Fruit fly (Drosophila melanogaster) whole organism, embryonic: ENCODE results near the gene slow.

Experiments
- Adf1 ChIP-seq: fragments of 200-800 bp; sonication (Bioruptor generic); IDR thresholded peaks from 2 replicates; pipeline ENCODE4 v1.3.6; 2022; ENCODE audit warnings: missing biosample characterization, missing genetic modification characterization
- CG10366 ChIP-seq: fragments of 200-800 bp; sonication (Bioruptor generic); IDR thresholded peaks from 2 replicates; pipeline ENCODE4 v1.3.6; 2022; ENCODE audit warnings: missing biosample characterization, missing genetic modification characterization
- CG10979 ChIP-seq: fragments of 200-800 bp; sonication (Bioruptor generic); optimal IDR thresholded peaks from 2 replicates; lab custom pipeline; 2018; ENCODE audit warnings: missing biosample characterization, mild to moderate bottlenecking, missing genetic modification characterization, moderate library complexity
- CG11456 ChIP-seq: fragments of 200-800 bp; sonication (Bioruptor generic); IDR thresholded peaks from 3 replicates; pipeline ENCODE4 v1.3.6; 2022; ENCODE audit warnings: missing biosample characterization, missing genetic modification characterization
- CG13287 ChIP-seq: fragments of 200-800 bp; sonication (Bioruptor generic); IDR thresholded peaks from 2 replicates; pipeline ENCODE4 v1.3.6; 2022; ENCODE audit warnings: missing biosample characterization, missing genetic modification characterization; ENCODE audit not compliant: partially characterized antibody
- CG13894 ChIP-seq: fragments of 200-800 bp; sonication (Bioruptor generic); optimal IDR thresholded peaks from 3 replicates; lab custom pipeline; 2018; ENCODE audit warnings: missing biosample characterization, mild to moderate bottlenecking, missing genetic modification characterization, moderate library complexity
- CG14441 ChIP-seq: fragments of 200-800 bp; sonication (Bioruptor generic); IDR thresholded peaks from 2 replicates; pipeline ENCODE4 v1.3.6; 2022; ENCODE audit warnings: missing biosample characterization, missing genetic modification characterization
- CG18476 ChIP-seq: fragments of 200-800 bp; sonication (Bioruptor generic); optimal IDR thresholded peaks from 2 replicates; lab custom pipeline; 2016; ENCODE audit warnings: missing biosample characterization, mild to moderate bottlenecking, missing genetic modification characterization
- CG2120 ChIP-seq: fragments of 200-800 bp; sonication (Bioruptor generic); optimal IDR thresholded peaks from 3 replicates; lab custom pipeline; 2016; ENCODE audit warnings: missing biosample characterization, missing genetic modification characterization
- CG2199 ChIP-seq: fragments of 200-800 bp; sonication (Bioruptor generic); IDR thresholded peaks from 3 replicates; pipeline ENCODE4 v1.3.6; 2022; ENCODE audit warnings: missing biosample characterization, missing genetic modification characterization
- CG4360 ChIP-seq: fragments of 200-800 bp; sonication (Bioruptor generic); IDR thresholded peaks from 2 replicates; pipeline ENCODE4 v1.3.6; 2022; ENCODE audit warnings: missing biosample characterization, missing genetic modification characterization
- CG4854 ChIP-seq: fragments of 200-800 bp; sonication (Bioruptor generic); optimal IDR thresholded peaks from 2 replicates; lab custom pipeline; 2016; ENCODE audit warnings: missing biosample characterization, missing genetic modification characterization, inconsistent platforms
- CG6175 ChIP-seq: fragments of 200-800 bp; sonication (Bioruptor generic); IDR thresholded peaks from 3 replicates; pipeline ENCODE4 v1.3.6; 2022; ENCODE audit warnings: missing biosample characterization, missing genetic modification characterization
- CG6689 ChIP-seq: fragments of 200-800 bp; sonication (Bioruptor generic); IDR thresholded peaks from 2 replicates; pipeline ENCODE4 v1.3.6; 2022; ENCODE audit warnings: missing biosample characterization, missing genetic modification characterization
- CG9817 ChIP-seq: fragments of 200-800 bp; sonication (Bioruptor generic); optimal IDR thresholded peaks from 2 replicates; lab custom pipeline; 2018; ENCODE audit warnings: missing biosample characterization, mild to moderate bottlenecking, missing genetic modification characterization, moderate library complexity
- Deaf1 ChIP-seq: fragments of 200-800 bp; optimal IDR thresholded peaks from 3 replicates; lab custom pipeline; 2019; ENCODE audit warnings: missing biosample characterization, mild to moderate bottlenecking, missing genetic modification characterization, moderate library complexity
- ERR ChIP-seq: fragments of 200-800 bp; sonication (Bioruptor generic); optimal IDR thresholded peaks from 2 replicates; lab custom pipeline; 2016; ENCODE audit warnings: missing biosample characterization, missing genetic modification characterization
- Gug ChIP-seq: fragments of 200-800 bp; sonication (Bioruptor generic); IDR thresholded peaks from 4 replicates; pipeline ENCODE4 v1.3.6; 2022; ENCODE audit warnings: missing biosample characterization, missing genetic modification characterization
- HmgZ ChIP-seq: fragments of 200-800 bp; sonication (Bioruptor generic); optimal IDR thresholded peaks from 2 replicates; lab custom pipeline; 2018; ENCODE audit warnings: missing biosample characterization, mild to moderate bottlenecking, missing genetic modification characterization
- Max ChIP-seq: fragments of 200-800 bp; sonication (Bioruptor generic); optimal IDR thresholded peaks from 2 replicates; lab custom pipeline; 2016; ENCODE audit warnings: missing biosample characterization, mild to moderate bottlenecking, missing genetic modification characterization
- Pdp1 ChIP-seq, 2 experiments: fragments of 200-800 bp; sonication (Bioruptor generic); optimal IDR thresholded peaks; 3 replicates each; lab custom pipeline; 2016; ENCODE audit warnings: missing biosample characterization in 2 of 2, missing genetic modification characterization in 2 of 2, mild to moderate bottlenecking in 1 of 2, moderate library complexity in 1 of 2
- TFAM ChIP-seq: fragments of 200-800 bp; sonication (Bioruptor generic); optimal IDR thresholded peaks from 2 replicates; lab custom pipeline; 2017; ENCODE audit warnings: missing biosample characterization, missing genetic modification characterization, inconsistent platforms
- Trl ChIP-seq, 3 experiments: fragments of >200 bp in 2 of 3; fragments of 200-800 bp in 1 of 3; sonication (Bioruptor generic) in 1 of 3; optimal IDR thresholded peaks; 2 replicates in 1 of 3; 3 replicates in 2 of 3; lab custom pipeline; 2016 to 2017; ENCODE audit warnings: missing biosample characterization in 1 of 3, missing genetic modification characterization in 1 of 3
- Xbp1 ChIP-seq: fragments of 200-800 bp; sonication (Bioruptor generic); optimal IDR thresholded peaks from 3 replicates; lab custom pipeline; 2016; ENCODE audit warnings: missing biosample characterization, mild to moderate bottlenecking, missing genetic modification characterization
- al ChIP-seq: fragments of 200-800 bp; sonication (Bioruptor generic); IDR thresholded peaks from 2 replicates; pipeline ENCODE4 v1.3.6; 2022; ENCODE audit warnings: missing biosample characterization, missing genetic modification characterization
- ato ChIP-seq: fragments of 200-800 bp; sonication (Bioruptor generic); IDR thresholded peaks from 2 replicates; pipeline ENCODE4 v1.3.6; 2022; ENCODE audit warnings: missing biosample characterization, missing genetic modification characterization; ENCODE audit not compliant: partially characterized antibody
- chinmo ChIP-seq: fragments of 200-800 bp; sonication (Bioruptor generic); IDR thresholded peaks from 4 replicates; pipeline ENCODE4 v1.3.6; 2022; ENCODE audit warnings: missing biosample characterization, missing genetic modification characterization; ENCODE audit not compliant: partially characterized antibody
- crol ChIP-seq: fragments of 200-800 bp; sonication (Bioruptor generic); IDR thresholded peaks from 2 replicates; pipeline ENCODE4 v1.3.6; 2022; ENCODE audit warnings: missing biosample characterization, missing genetic modification characterization
- crp ChIP-seq, 2 experiments: fragments of 200-800 bp; sonication (Bioruptor generic); optimal IDR thresholded peaks; 2 replicates in 1 of 2; 3 replicates in 1 of 2; lab custom pipeline; 2017; ENCODE audit warnings: missing biosample characterization in 2 of 2, missing genetic modification characterization in 2 of 2, mild to moderate bottlenecking in 1 of 2, moderate library complexity in 1 of 2
- cwo ChIP-seq: fragments of 200-800 bp; sonication (Bioruptor generic); optimal IDR thresholded peaks from 3 replicates; lab custom pipeline; 2017; ENCODE audit warnings: missing biosample characterization, missing genetic modification characterization, mild to moderate bottlenecking, moderate library complexity, missing genetic modification reagents
- fd102C ChIP-seq: fragments of 200-800 bp; sonication (Bioruptor generic); optimal IDR thresholded peaks from 2 replicates; lab custom pipeline; 2018; ENCODE audit warnings: missing biosample characterization, mild to moderate bottlenecking, missing genetic modification characterization, moderate library complexity
- fd3F ChIP-seq: fragments of 200-800 bp; sonication (Bioruptor generic); optimal IDR thresholded peaks from 2 replicates; lab custom pipeline; 2018; ENCODE audit warnings: missing biosample characterization, mild to moderate bottlenecking, missing genetic modification characterization, moderate library complexity
- ftz-f1 ChIP-seq: fragments of 200-800 bp; sonication (Bioruptor generic); optimal IDR thresholded peaks from 2 replicates; lab custom pipeline; 2016; ENCODE audit warnings: missing biosample characterization, missing genetic modification characterization
- grau ChIP-seq: fragments of 200-800 bp; optimal IDR thresholded peaks from 3 replicates; lab custom pipeline; 2019; ENCODE audit warnings: missing biosample characterization, mild to moderate bottlenecking, missing genetic modification characterization, moderate library complexity
- gro ChIP-seq: fragments of 200-800 bp; sonication (Bioruptor generic); optimal IDR thresholded peaks from 2 replicates; lab custom pipeline; 2016; ENCODE audit warnings: missing biosample characterization, missing genetic modification characterization
- hbn ChIP-seq: fragments of 200-800 bp; sonication (Bioruptor generic); IDR thresholded peaks from 2 replicates; pipeline ENCODE4 v1.3.6; 2022; ENCODE audit warnings: missing biosample characterization, missing genetic modification characterization; ENCODE audit not compliant: partially characterized antibody
- otp ChIP-seq: fragments of 200-800 bp; sonication (Bioruptor generic); IDR thresholded peaks from 3 replicates; pipeline ENCODE4, ENCODE4 v1.3.6; 2022; ENCODE audit warnings: missing biosample characterization, missing genetic modification characterization
- rib ChIP-seq: fragments of 200-800 bp; sonication (Bioruptor generic); IDR thresholded peaks from 2 replicates; pipeline ENCODE4 v1.3.6; 2022; ENCODE audit warnings: missing biosample characterization, missing genetic modification characterization
- sd ChIP-seq: fragments of 200-800 bp; sonication (Bioruptor generic); optimal IDR thresholded peaks from 3 replicates; lab custom pipeline; 2018; ENCODE audit warnings: missing biosample characterization, mild to moderate bottlenecking, missing genetic modification characterization, moderate library complexity
- sens-2 ChIP-seq: fragments of 200-800 bp; sonication (Bioruptor generic); IDR thresholded peaks from 2 replicates; pipeline ENCODE4 v1.3.6; 2022; ENCODE audit warnings: missing biosample characterization, missing genetic modification characterization
- stwl ChIP-seq: fragments of 200-800 bp; sonication (Bioruptor generic); optimal IDR thresholded peaks from 3 replicates; lab custom pipeline; 2018; ENCODE audit warnings: missing biosample characterization, mild to moderate bottlenecking, missing genetic modification characterization, moderate library complexity
- sug ChIP-seq: fragments of 200-800 bp; optimal IDR thresholded peaks from 2 replicates; lab custom pipeline; 2019; ENCODE audit warnings: missing biosample characterization, mild to moderate bottlenecking, missing genetic modification characterization, moderate library complexity
- tgo ChIP-seq: fragments of 200-800 bp; sonication (Bioruptor generic); IDR thresholded peaks from 3 replicates; pipeline ENCODE4 v1.3.6; 2022; ENCODE audit warnings: missing biosample characterization, missing genetic modification characterization
- trem ChIP-seq: fragments of 200-800 bp; optimal IDR thresholded peaks from 3 replicates; lab custom pipeline; 2019; ENCODE audit warnings: missing biosample characterization, mild to moderate bottlenecking, missing genetic modification characterization, moderate library complexity
- tx ChIP-seq: fragments of 200-800 bp; sonication (Bioruptor generic); optimal IDR thresholded peaks from 2 replicates; lab custom pipeline; 2016; ENCODE audit warnings: missing biosample characterization, missing genetic modification characterization
- zen ChIP-seq: fragments of 200-800 bp; sonication (Bioruptor generic); optimal IDR thresholded peaks from 3 replicates; lab custom pipeline; 2018; ENCODE audit warnings: missing biosample characterization, mild to moderate bottlenecking, missing genetic modification characterization, moderate library complexity
- zfh1 ChIP-seq: fragments of 200-800 bp; sonication (Bioruptor generic); IDR thresholded peaks from 3 replicates; pipeline ENCODE4 v1.3.6; 2022; ENCODE audit warnings: missing biosample characterization, missing genetic modification characterization

Gene slow

dm6 chr3L:4413800-4414446, 29.7 kb downstream of the slow start (continued):
- TF ChIP-seq Pdp1 (GFP tag; optimal IDR thresholded peaks at IDR 0.05; lab: Kevin White, UChicago): no peak
- peak; percentile 53 for TF ChIP-seq CG13287 (GFP tag; lab: Robert Waterston, UW)
- TF ChIP-seq stwl (tag; lab: Kevin White, UChicago): no peak
- TF ChIP-seq CG6689: no peak
- peak; percentile 69 for TF ChIP-seq Adf1
- no peak for TF ChIP-seq ato (GFP tag; lab: Robert Waterston, UW)
- TF ChIP-seq sens-2: no peak
- peak; percentile 14; the same call in 1 of the 2 replicates for TF ChIP-seq CG14441 (GFP tag; lab: Robert Waterston, UW)
- TF ChIP-seq Gug (GFP tag; lab: Robert Waterston, UW): peak; percentile 43; the same call in 2 of the 4 replicates
- TF ChIP-seq trem (tag; lab: Kevin White, UChicago): no peak
- TF ChIP-seq tgo (GFP tag; lab: Robert Waterston, UW): no peak
- TF ChIP-seq fd102C: no peak
- TF ChIP-seq sd: peak; percentile 69
- TF ChIP-seq otp (GFP tag; lab: Robert Waterston, UW): peak; percentile 60; the same call in 1 of the 3 replicates
- peak; percentile 46; the same call in 1 of the 2 replicates for TF ChIP-seq al
- TF ChIP-seq rib (GFP tag; lab: Robert Waterston, UW): peak; percentile 82
- TF ChIP-seq Trl (optimal IDR thresholded peaks at IDR 0.05; lab: Kevin White, UChicago): peak; percentile 65 to 93
- TF ChIP-seq Trl (GFP tag; optimal IDR thresholded peaks at IDR 0.05; lab: Kevin White, UChicago): no peak
- TF ChIP-seq gro: peak; percentile 28
- TF ChIP-seq CG9817 (tag; lab: Kevin White, UChicago): peak; percentile 32
- peak; percentile 4 for TF ChIP-seq grau
- peak; percentile 98 for TF ChIP-seq crol (GFP tag; lab: Robert Waterston, UW)
- no peak for TF ChIP-seq CG10979 (tag; lab: Kevin White, UChicago)
- no peak for TF ChIP-seq zen (tag; lab: Kevin White, UChicago)
- no peak for TF ChIP-seq CG4854 (GFP tag; lab: Kevin White, UChicago)
- TF ChIP-seq CG2199 (GFP tag; lab: Robert Waterston, UW): 0 out of 3 replicates have a peak, but pooled peaks have one; percentile 29
- no peak for TF ChIP-seq CG18476 (GFP tag; lab: Kevin White, UChicago)
- no peak for TF ChIP-seq Max (GFP tag; lab: Kevin White, UChicago)
- peak; percentile 52 for TF ChIP-seq CG2120 (GFP tag; lab: Kevin White, UChicago)
- peak; percentile 90 for TF ChIP-seq sug (tag; lab: Kevin White, UChicago)
- TF ChIP-seq CG6175: 0 out of 3 replicates have a peak, but pooled peaks have one; percentile 46
- TF ChIP-seq CG10366 (GFP tag; lab: Robert Waterston, UW): peak; percentile 45
- TF ChIP-seq CG13894 (tag; lab: Kevin White, UChicago): peak; percentile 80
- peak; percentile 66; the same call in 1 of the 3 replicates for TF ChIP-seq CG11456 (GFP tag; lab: Robert Waterston, UW)
- TF ChIP-seq zfh1: 0 out of 3 replicates have a peak, but pooled peaks have one; percentile 11
- TF ChIP-seq CG4360 (GFP tag; lab: Robert Waterston, UW): no peak
- peak; percentile 98 for TF ChIP-seq chinmo
- peak; percentile 89 for TF ChIP-seq cwo (GFP tag; lab: Kevin White, UChicago)
- peak; percentile 50 for TF ChIP-seq ftz-f1 (GFP tag; lab: Kevin White, UChicago)
- peak; percentile 35 for TF ChIP-seq Xbp1 (GFP tag; lab: Kevin White, UChicago)
- TF ChIP-seq ERR (GFP tag; lab: Kevin White, UChicago): no peak
- TF ChIP-seq tx (GFP tag; lab: Kevin White, UChicago): no peak
- TF ChIP-seq crp (GFP tag; optimal IDR thresholded peaks at IDR 0.05; lab: Kevin White, UChicago): peak in 1 of 2 experiments; percentile 77
- peak; percentile 10 for TF ChIP-seq fd3F
- peak; percentile 47 for TF ChIP-seq Deaf1 (tag; lab: Kevin White, UChicago)
- TF ChIP-seq hbn: no peak
- TF ChIP-seq TFAM (GFP tag; lab: Kevin White, UChicago): no peak
- TF ChIP-seq HmgZ: peak; percentile 45
- TF ChIP-seq, all 482 proteins: peak for 97
